Worm (Caenorhabditis elegans): ENCODE data around the gene F32E10.5.

ce11 chrIV:7623868-7624267 lies 45.7 kb upstream of the F32E10.5 start:
- TF ChIP-seq dmd-4 (tag; optimal IDR thresholded peaks at IDR 0.05; ENCODE audit: borderline replicate concordance) (no peak), pha-4 (tag; optimal IDR thresholded peaks at IDR 0.05) (no peak), npax-4 (tag; optimal IDR thresholded peaks at IDR 0.05) (no peak), elt-2 (tag; optimal IDR thresholded peaks at IDR 0.05) (no peak), pat-9 (tag; optimal IDR thresholded peaks at IDR 0.05) (no peak), C08G9.2 (tag; optimal IDR thresholded peaks at IDR 0.05) (no peak), hlh-30 (tag; optimal IDR thresholded peaks at IDR 0.05; ENCODE audit: insufficient read depth) (no peak), ceh-19 (GFP tag; optimal IDR thresholded peaks at IDR 0.05) (no peak), fkh-10 (GFP tag; optimal IDR thresholded peaks at IDR 0.05) (no peak), ceh-9 (tag; optimal IDR thresholded peaks at IDR 0.05) (no peak), sox-2 (GFP tag; IDR thresholded peaks at IDR 0.05) (no peak), dve-1 (tag; optimal IDR thresholded peaks at IDR 0.05) (no peak)
